Fruit fly (Drosophila melanogaster): ENCODE results near the gene pira.

pira gene

DNA sequence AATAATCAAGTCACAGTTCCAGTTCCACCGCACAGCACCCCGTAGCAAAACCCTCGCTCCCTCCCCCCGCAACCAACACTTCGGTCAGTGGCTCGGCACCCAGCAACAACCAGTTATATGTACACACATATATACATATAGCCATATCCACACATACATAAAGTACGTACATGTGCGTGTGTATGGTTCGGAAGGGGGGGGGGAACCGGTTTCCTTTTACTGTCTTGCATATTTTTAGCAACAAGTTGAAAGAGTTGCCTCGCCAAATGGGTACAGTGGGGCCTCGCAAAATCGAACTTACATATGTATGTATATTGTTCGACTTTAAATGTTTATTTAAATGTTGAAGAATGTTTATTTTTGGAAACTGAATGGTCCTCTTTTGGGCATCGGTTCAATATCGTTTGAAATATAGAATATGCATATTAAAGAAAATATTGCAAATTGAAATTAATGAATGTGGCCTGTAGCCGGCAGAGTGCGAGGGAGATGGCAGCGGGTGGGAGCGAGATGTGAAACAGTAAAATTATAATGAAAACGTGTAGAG is 8.3 kb downstream of the pira start (continued):
- TF ChIP-seq Fer2 (tag; optimal IDR thresholded peaks at IDR 0.05) (peak; percentile 65), kni (GFP tag; optimal IDR thresholded peaks at IDR 0.05) (no peak), sob (GFP tag; IDR thresholded peaks at IDR 0.05) (peak; percentile 84), dysf (GFP tag; IDR thresholded peaks at IDR 0.05) (peak; percentile 89), stc (GFP tag; IDR thresholded peaks at IDR 0.05) (peak; percentile 73), wdn (GFP tag; IDR thresholded peaks at IDR 0.05) (peak; percentile 75), GATAe (GFP tag; conservative IDR thresholded peaks at IDR 0.05) (peak; percentile 63; the same call in 1 of the 2 replicates), CG2120 (GFP tag; optimal IDR thresholded peaks at IDR 0.05) (peak; percentile 91), NC2β (GFP tag; optimal IDR thresholded peaks at IDR 0.05) (no peak), Dip3 (GFP tag; optimal IDR thresholded peaks at IDR 0.05) (peak; percentile 82), dm (GFP tag; optimal IDR thresholded peaks at IDR 0.05) (no peak), CG18619 (GFP tag; optimal IDR thresholded peaks at IDR 0.05) (peak; percentile 60), CG12942 (GFP tag; optimal IDR thresholded peaks at IDR 0.05) (peak; percentile 41), pum (GFP tag; optimal IDR thresholded peaks at IDR 0.05) (peak; percentile 51), disco-r (GFP tag; optimal IDR thresholded peaks at IDR 0.05) (no peak), eyg (GFP tag; optimal IDR thresholded peaks at IDR 0.05) (no peak), schlank (tag; optimal IDR thresholded peaks at IDR 0.05) (no peak), CG31388 (GFP tag; optimal IDR thresholded peaks at IDR 0.05) (no peak), Sin3A (optimal IDR thresholded peaks at IDR 0.05) (no peak), CG15011 (GFP tag; optimal IDR thresholded peaks at IDR 0.05) (peak; percentile 53), ci (GFP tag; IDR thresholded peaks at IDR 0.05) (peak; percentile 7; the same call in 1 of the 3 replicates), Six4 (GFP tag; optimal IDR thresholded peaks at IDR 0.05) (no peak), MTF-1 (GFP tag; optimal IDR thresholded peaks at IDR 0.05; ENCODE audit: borderline replicate concordance) (peak; percentile 6), Sry-β (GFP tag; optimal IDR thresholded peaks at IDR 0.05) (no peak), CG12769 (tag; optimal IDR thresholded peaks at IDR 0.05) (peak; percentile 77), Elba2 (GFP tag; optimal IDR thresholded peaks at IDR 0.05) (no peak), CG9609 (GFP tag; optimal IDR thresholded peaks at IDR 0.05) (peak; percentile 2), Xrp1 (GFP tag; IDR thresholded peaks at IDR 0.05) (peak; percentile 80), CG10979 (tag; optimal IDR thresholded peaks at IDR 0.05) (peak; percentile 18), H2.0 (GFP tag; IDR thresholded peaks at IDR 0.05) (peak; percentile 64), bcd (GFP tag; optimal IDR thresholded peaks at IDR 0.05) (peak; percentile 71), chn (GFP tag; optimal IDR thresholded peaks at IDR 0.05) (peak; percentile 40), Hsf (GFP tag; optimal IDR thresholded peaks at IDR 0.05) (peak; percentile 66), CG4282 (GFP tag; optimal IDR thresholded peaks at IDR 0.05) (no peak), Gug (GFP tag; IDR thresholded peaks at IDR 0.05) (peak; percentile 68; the same call in 3 of the 4 replicates), YL-1 (GFP tag; optimal IDR thresholded peaks at IDR 0.05) (no peak), CG30403 (GFP tag; optimal IDR thresholded peaks at IDR 0.05) (peak; percentile 69), CG10543 (GFP tag; optimal IDR thresholded peaks at IDR 0.05) (peak; percentile 80), peb (GFP tag; IDR thresholded peaks at IDR 0.05) (peak; percentile 32; the same call in 1 of the 2 replicates), CG4707 (GFP tag; optimal IDR thresholded peaks at IDR 0.05) (peak; percentile 11), Dip2 (GFP tag; IDR thresholded peaks at IDR 0.05) (no peak), tup (GFP tag; optimal IDR thresholded peaks at IDR 0.05) (peak; percentile 50), CG4730 (GFP tag; IDR thresholded peaks at IDR 0.05) (peak; percentile 54), pho (GFP tag; optimal IDR thresholded peaks at IDR 0.05) (peak; percentile 81), CG14965 (GFP tag; optimal IDR thresholded peaks at IDR 0.05; ENCODE audit: borderline replicate concordance) (no peak), CG15514 (GFP tag; optimal IDR thresholded peaks at IDR 0.05) (peak; percentile 52), CG7987 (GFP tag; optimal IDR thresholded peaks at IDR 0.05) (peak; percentile 18), CG2129 (GFP tag; IDR thresholded peaks at IDR 0.05; ENCODE audit: partially characterized antibody) (no peak), CG7786 (GFP tag; optimal IDR thresholded peaks at IDR 0.05) (peak; percentile 75), stwl (tag; optimal IDR thresholded peaks at IDR 0.05) (no peak), CG14050 (GFP tag; IDR thresholded peaks at IDR 0.05) (peak; percentile 74)

All from whole organism, embryonic.